Fruit fly (Drosophila melanogaster) whole organism, embryonic: ENCODE measurements around the gene CG3339.

Experiments
- Awh ChIP-seq: fragments of 200-800 bp; sonication (Bioruptor generic); IDR thresholded peaks from 2 replicates; pipeline ENCODE4, ENCODE4 v1.3.6; 2022; ENCODE audit warnings: missing biosample characterization, missing genetic modification characterization
- Bgb ChIP-seq: fragments of 200-800 bp; sonication (Bioruptor generic); IDR thresholded peaks from 2 replicates; pipeline ENCODE4 v1.3.6; 2022; ENCODE audit warnings: missing biosample characterization, missing genetic modification characterization; ENCODE audit not compliant: partially characterized antibody
- CG11085 ChIP-seq: fragments of 200-800 bp; sonication (Bioruptor generic); IDR thresholded peaks from 2 replicates; pipeline ENCODE4 v1.3.6; 2022; ENCODE audit warnings: missing biosample characterization, missing genetic modification characterization
- CG11695 ChIP-seq: fragments of 200-800 bp; sonication (Bioruptor generic); IDR thresholded peaks from 3 replicates; pipeline ENCODE4 v1.3.6; 2022; ENCODE audit warnings: missing biosample characterization, missing genetic modification characterization
- CG12071 ChIP-seq: fragments of 200-800 bp; sonication (Bioruptor generic); optimal IDR thresholded peaks from 3 replicates; lab custom pipeline; 2018; ENCODE audit warnings: missing biosample characterization, mild to moderate bottlenecking, missing genetic modification characterization
- CG12104 ChIP-seq: fragments of 200-800 bp; sonication (Bioruptor generic); optimal IDR thresholded peaks from 3 replicates; lab custom pipeline; 2016; ENCODE audit warnings: missing biosample characterization, missing genetic modification characterization
- CG13296 ChIP-seq: fragments of 200-800 bp; sonication (Bioruptor generic); optimal IDR thresholded peaks from 3 replicates; lab custom pipeline; 2018; ENCODE audit warnings: missing biosample characterization, mild to moderate bottlenecking, missing genetic modification characterization
- CG13424 ChIP-seq: fragments of 200-800 bp; sonication (Bioruptor generic); optimal IDR thresholded peaks from 2 replicates; lab custom pipeline; 2019; ENCODE audit warnings: missing biosample characterization, mild to moderate bottlenecking, missing genetic modification characterization, moderate library complexity
- CG16779 ChIP-seq: fragments of 200-800 bp; sonication (Bioruptor generic); IDR thresholded peaks from 2 replicates; pipeline ENCODE4 v1.3.6; 2022; ENCODE audit warnings: missing biosample characterization, missing genetic modification characterization
- CG30020 ChIP-seq: fragments of 200-800 bp; optimal IDR thresholded peaks from 2 replicates; lab custom pipeline; 2019; ENCODE audit warnings: missing biosample characterization, mild to moderate bottlenecking, missing genetic modification characterization, moderate library complexity
- CG3726 ChIP-seq: fragments of 200-800 bp; sonication (Bioruptor generic); IDR thresholded peaks from 3 replicates; pipeline ENCODE4, ENCODE4 v1.3.6; 2022; ENCODE audit warnings: missing biosample characterization, missing genetic modification characterization
- CG3995 ChIP-seq: fragments of 200-800 bp; sonication (Bioruptor generic); optimal IDR thresholded peaks from 3 replicates; lab custom pipeline; 2016; ENCODE audit warnings: missing biosample characterization, missing genetic modification characterization
- CG4282 ChIP-seq: fragments of 200-800 bp; sonication (Bioruptor generic); optimal IDR thresholded peaks from 2 replicates; lab custom pipeline; 2016; ENCODE audit warnings: missing biosample characterization, missing genetic modification characterization
- CG5180 ChIP-seq: fragments of 200-800 bp; sonication (Bioruptor generic); optimal IDR thresholded peaks from 3 replicates; lab custom pipeline; 2017; ENCODE audit warnings: missing biosample characterization, missing genetic modification characterization, mild to moderate bottlenecking, moderate library complexity, missing genetic modification reagents
- CG9932 ChIP-seq: fragments of 200-800 bp; sonication (Bioruptor generic); IDR thresholded peaks from 2 replicates; pipeline ENCODE4 v1.3.6; 2022; ENCODE audit warnings: missing biosample characterization, missing genetic modification characterization
- Camta ChIP-seq: fragments of 200-800 bp; sonication (Bioruptor generic); optimal IDR thresholded peaks from 2 replicates; lab custom pipeline; 2016; ENCODE audit warnings: missing biosample characterization, missing genetic modification characterization
- D19B ChIP-seq: fragments of 200-800 bp; sonication (Bioruptor generic); optimal IDR thresholded peaks from 2 replicates; lab custom pipeline; 2017; ENCODE audit warnings: missing biosample characterization, mild to moderate bottlenecking, missing genetic modification characterization
- Deaf1 ChIP-seq: fragments of 200-800 bp; optimal IDR thresholded peaks from 3 replicates; lab custom pipeline; 2019; ENCODE audit warnings: missing biosample characterization, mild to moderate bottlenecking, missing genetic modification characterization, moderate library complexity
- Dfd ChIP-seq, 2 experiments: fragments of >200 bp; optimal IDR thresholded peaks; 2 replicates each; lab custom pipeline; 2017; ENCODE audit warnings: missing biosample characterization in 2 of 2, missing genetic modification characterization in 2 of 2
- Dp ChIP-seq: fragments of 200-800 bp; sonication (Bioruptor generic); optimal IDR thresholded peaks from 2 replicates; lab custom pipeline; 2018; ENCODE audit warnings: missing biosample characterization, mild to moderate bottlenecking, missing genetic modification characterization, moderate library complexity
- Ets65A ChIP-seq: fragments of 200-800 bp; sonication (Bioruptor generic); peaks from one replicate; lab custom pipeline; 2016; ENCODE audit warnings: missing biosample characterization, missing genetic modification characterization
- HLH54F ChIP-seq: fragments of 200-800 bp; sonication (Bioruptor generic); optimal IDR thresholded peaks from 3 replicates; lab custom pipeline; 2016; ENCODE audit warnings: missing biosample characterization, missing genetic modification characterization
- Hsf ChIP-seq: fragments of 200-800 bp; sonication (Bioruptor generic); optimal IDR thresholded peaks from 3 replicates; lab custom pipeline; 2016; ENCODE audit warnings: missing biosample characterization, missing genetic modification characterization
- NK7.1 ChIP-seq: fragments of 200-800 bp; sonication (Bioruptor generic); optimal IDR thresholded peaks from 3 replicates; lab custom pipeline; 2016; ENCODE audit warnings: missing biosample characterization, missing genetic modification characterization
- Pdp1 ChIP-seq, 2 experiments: fragments of 200-800 bp; sonication (Bioruptor generic); optimal IDR thresholded peaks; 3 replicates each; lab custom pipeline; 2016; ENCODE audit warnings: missing biosample characterization in 2 of 2, missing genetic modification characterization in 2 of 2, mild to moderate bottlenecking in 1 of 2, moderate library complexity in 1 of 2
- aop ChIP-seq: fragments of 200-800 bp; sonication (Bioruptor generic); IDR thresholded peaks from 2 replicates; pipeline ENCODE4 v1.3.6; 2022; ENCODE audit warnings: missing biosample characterization, missing genetic modification characterization
- ara ChIP-seq: fragments of 200-800 bp; sonication (Bioruptor generic); IDR thresholded peaks from 2 replicates; pipeline ENCODE4 v1.3.6; 2022; ENCODE audit warnings: missing biosample characterization, missing genetic modification characterization
- br ChIP-seq: fragments of >200 bp; optimal IDR thresholded peaks from 2 replicates; lab custom pipeline; 2017
- crol ChIP-seq: fragments of 200-800 bp; sonication (Bioruptor generic); IDR thresholded peaks from 2 replicates; pipeline ENCODE4 v1.3.6; 2022; ENCODE audit warnings: missing biosample characterization, missing genetic modification characterization
- emc ChIP-seq: fragments of 200-800 bp; sonication (Bioruptor generic); optimal IDR thresholded peaks from 2 replicates; lab custom pipeline; 2016; ENCODE audit warnings: missing biosample characterization, missing genetic modification characterization
- esg ChIP-seq: fragments of 200-800 bp; sonication (Bioruptor generic); conservative IDR thresholded peaks from 2 replicates; pipeline ENCODE4 v1.3.6; 2022; ENCODE audit warnings: missing biosample characterization, missing genetic modification characterization
- hkb ChIP-seq, 2 experiments: fragments of 200-800 bp in 1 of 2; fragments of >200 bp in 1 of 2; sonication (Bioruptor generic) in 1 of 2; IDR thresholded peaks in 1 of 2; optimal IDR thresholded peaks in 1 of 2; 2 replicates each; pipeline versions ENCODE4 v1.3.6 to Lab custom; 2017 to 2022; ENCODE audit warnings: missing biosample characterization in 1 of 2, missing genetic modification characterization in 1 of 2
- insv ChIP-seq, 2 experiments: fragments of 200-800 bp; sonication (Bioruptor generic); optimal IDR thresholded peaks; 3 replicates each; lab custom pipeline; 2016 to 2018; ENCODE audit warnings: missing biosample characterization in 2 of 2, missing genetic modification characterization in 2 of 2
- jigr1 ChIP-seq: fragments of 200-800 bp; sonication (Bioruptor generic); IDR thresholded peaks from 3 replicates; pipeline ENCODE4 v1.3.6; 2022; ENCODE audit warnings: missing biosample characterization, missing genetic modification characterization
- jumu ChIP-seq: fragments of 200-800 bp; sonication (Bioruptor generic); optimal IDR thresholded peaks from 3 replicates; lab custom pipeline; 2016; ENCODE audit warnings: missing biosample characterization, missing genetic modification characterization
- lab ChIP-seq: fragments of 200-800 bp; sonication (Bioruptor generic); optimal IDR thresholded peaks from 3 replicates; lab custom pipeline; 2017; ENCODE audit warnings: missing biosample characterization, missing genetic modification characterization, mild to moderate bottlenecking, moderate library complexity, missing genetic modification reagents
- lbe ChIP-seq: fragments of 200-800 bp; sonication (Bioruptor generic); optimal IDR thresholded peaks from 2 replicates; lab custom pipeline; 2016; ENCODE audit warnings: missing biosample characterization, mild to moderate bottlenecking, missing genetic modification characterization
- luna ChIP-seq: fragments of 200-800 bp; sonication (Bioruptor generic); optimal IDR thresholded peaks from 2 replicates; lab custom pipeline; 2016; ENCODE audit warnings: missing biosample characterization, missing genetic modification characterization
- onecut ChIP-seq: fragments of 200-800 bp; sonication (Bioruptor generic); IDR thresholded peaks from 2 replicates; pipeline ENCODE4 v1.3.6; 2022; ENCODE audit warnings: missing biosample characterization, missing genetic modification characterization
- pum ChIP-seq: fragments of 200-800 bp; sonication (Bioruptor generic); optimal IDR thresholded peaks from 2 replicates; lab custom pipeline; 2016; ENCODE audit warnings: missing biosample characterization, missing genetic modification characterization
- shn ChIP-seq: fragments of 200-800 bp; sonication (Bioruptor generic); optimal IDR thresholded peaks from 3 replicates; lab custom pipeline; 2016; ENCODE audit warnings: missing biosample characterization, missing genetic modification characterization
- sim ChIP-seq: fragments of 200-800 bp; sonication (Bioruptor generic); IDR thresholded peaks from 2 replicates; pipeline ENCODE4 v1.3.6; 2022; ENCODE audit warnings: missing biosample characterization, missing genetic modification characterization
- slp2 ChIP-seq: fragments of 200-800 bp; sonication (Bioruptor generic); optimal IDR thresholded peaks from 2 replicates; lab custom pipeline; 2016; ENCODE audit warnings: missing biosample characterization, missing genetic modification characterization
- sr ChIP-seq: fragments of 200-800 bp; sonication (Bioruptor generic); IDR thresholded peaks from 3 replicates; pipeline ENCODE4 v1.3.6; 2022; ENCODE audit warnings: missing biosample characterization, missing genetic modification characterization
- stwl ChIP-seq: fragments of 200-800 bp; sonication (Bioruptor generic); optimal IDR thresholded peaks from 3 replicates; lab custom pipeline; 2018; ENCODE audit warnings: missing biosample characterization, mild to moderate bottlenecking, missing genetic modification characterization, moderate library complexity
- tap ChIP-seq: fragments of 200-800 bp; optimal IDR thresholded peaks from 3 replicates; lab custom pipeline; 2019; ENCODE audit warnings: missing biosample characterization, mild to moderate bottlenecking, missing genetic modification characterization, moderate library complexity
- twi ChIP-seq: fragments of 200-800 bp; optimal IDR thresholded peaks from 2 replicates; lab custom pipeline; 2019; ENCODE audit warnings: missing biosample characterization, mild to moderate bottlenecking, missing genetic modification characterization, moderate library complexity
- vnd ChIP-seq: fragments of 200-800 bp; sonication (Bioruptor generic); IDR thresholded peaks from 3 replicates; pipeline ENCODE4 v1.3.6; 2022; ENCODE audit warnings: missing biosample characterization, missing genetic modification characterization; ENCODE audit not compliant: partially characterized antibody
- zf30C ChIP-seq: fragments of 200-800 bp; sonication (Bioruptor generic); optimal IDR thresholded peaks from 3 replicates; lab custom pipeline; 2018; ENCODE audit warnings: missing biosample characterization, mild to moderate bottlenecking, missing genetic modification characterization
- zfh1 ChIP-seq: fragments of 200-800 bp; sonication (Bioruptor generic); IDR thresholded peaks from 3 replicates; pipeline ENCODE4 v1.3.6; 2022; ENCODE audit warnings: missing biosample characterization, missing genetic modification characterization

CG3339 gene

dm6 chr3R:27274533-27275447 lies 47.3 kb downstream of the CG3339 start, which contains the start of gene CG5938 (continued):
- TF ChIP-seq Deaf1 (tag; lab: Kevin White, UChicago) (peak; percentile 35), zf30C (no peak), Ets65A (peak; percentile 70), insv (GFP tag; optimal IDR thresholded peaks at IDR 0.05; lab: Kevin White, UChicago) (no peak), lab (peak; percentile 46), lbe (GFP tag; lab: Kevin White, UChicago) (peak; percentile 35), Awh (no peak), Pdp1 (GFP tag; optimal IDR thresholded peaks at IDR 0.05; lab: Kevin White, UChicago) (peak in 1 of 2 experiments; percentile 77), ara (GFP tag; lab: Robert Waterston, UW) (no peak), slp2 (GFP tag; lab: Kevin White, UChicago) (no peak), CG5180 (GFP tag; lab: Kevin White, UChicago) (no peak), Dfd (GFP tag; optimal IDR thresholded peaks at IDR 0.05; lab: Kevin White, UChicago) (no peak), aop (GFP tag; lab: Robert Waterston, UW) (no peak), onecut (peak; percentile 73), CG3726 (GFP tag; lab: Robert Waterston, UW) (no peak), zfh1 (peak; percentile 27; the same call in 1 of the 3 replicates), CG3995 (peak; percentile 22), shn (GFP tag; lab: Kevin White, UChicago) (no peak), CG11085 (no peak), luna (no peak), vnd (GFP tag; lab: Robert Waterston, UW) (no peak), jumu (GFP tag; lab: Kevin White, UChicago) (no peak), pum (no peak), tap (peak; percentile 40), CG16779 (GFP tag; lab: Robert Waterston, UW) (no peak), hkb (optimal IDR thresholded peaks at IDR 0.05; lab: Kevin White, UChicago) (peak; percentile 26), hkb (GFP tag; IDR thresholded peaks at IDR 0.05; lab: Robert Waterston, UW) (no peak), jigr1 (no peak), twi (tag; lab: Kevin White, UChicago) (peak; percentile 17), D19B (no peak), CG9932 (peak; percentile 26; the same call in 1 of the 2 replicates), CG12104 (no peak), NK7.1 (no peak), CG30020 (tag; lab: Kevin White, UChicago) (no peak), Dp (peak; percentile 66), emc (GFP tag; lab: Kevin White, UChicago) (no peak), stwl (tag; lab: Kevin White, UChicago) (peak; percentile 51), Hsf (GFP tag; lab: Kevin White, UChicago) (no peak), CG4282 (no peak), CG11695 (GFP tag; lab: Robert Waterston, UW) (no peak; the same call in 2 of the 3 replicates), Bgb (GFP tag; lab: Robert Waterston, UW) (no peak), CG13424 (tag; lab: Kevin White, UChicago) (peak; percentile 52), sr (GFP tag; lab: Robert Waterston, UW) (peak; percentile 85), sim (GFP tag; lab: Robert Waterston, UW) (no peak), CG12071 (no peak), crol (GFP tag; lab: Robert Waterston, UW) (peak; percentile 73), HLH54F (GFP tag; lab: Kevin White, UChicago) (no peak), esg (GFP tag; lab: Robert Waterston, UW) (0 out of 2 replicates have a peak, but pooled peaks have one; percentile 23), br (lab: Kevin White, UChicago) (no peak), Camta (no peak), CG13296 (GFP tag; lab: Kevin White, UChicago) (no peak)
